Fruit fly (Drosophila melanogaster) whole organism, embryonic: ENCODE data around the gene inaE.

Experiments
- Ada2b ChIP-seq: fragments of 200-800 bp; sonication (Bioruptor generic); IDR thresholded peaks from 2 replicates; pipeline ENCODE4 v1.3.6; 2022; ENCODE audit warnings: missing biosample characterization, missing genetic modification characterization
- C15 ChIP-seq: fragments of 200-800 bp; sonication (Bioruptor generic); IDR thresholded peaks from 3 replicates; pipeline ENCODE4 v1.3.6; 2022; ENCODE audit warnings: missing biosample characterization, missing genetic modification characterization
- CG10321 ChIP-seq: fragments of 200-800 bp; sonication (Bioruptor generic); IDR thresholded peaks from 2 replicates; pipeline ENCODE4 v1.3.6; 2022; ENCODE audit warnings: missing biosample characterization, missing genetic modification characterization
- CG10979 ChIP-seq: fragments of 200-800 bp; sonication (Bioruptor generic); optimal IDR thresholded peaks from 2 replicates; lab custom pipeline; 2018; ENCODE audit warnings: missing biosample characterization, mild to moderate bottlenecking, missing genetic modification characterization, moderate library complexity
- CG11085 ChIP-seq: fragments of 200-800 bp; sonication (Bioruptor generic); IDR thresholded peaks from 2 replicates; pipeline ENCODE4 v1.3.6; 2022; ENCODE audit warnings: missing biosample characterization, missing genetic modification characterization
- CG1233 ChIP-seq: fragments of 200-800 bp; sonication (Bioruptor generic); optimal IDR thresholded peaks from 4 replicates; lab custom pipeline; 2018; ENCODE audit warnings: missing biosample characterization, mild to moderate bottlenecking, missing genetic modification characterization
- CG12659 ChIP-seq: fragments of 200-800 bp; sonication (Bioruptor generic); optimal IDR thresholded peaks from 3 replicates; lab custom pipeline; 2017; ENCODE audit warnings: mild to moderate bottlenecking, missing biosample characterization, missing genetic modification reagents, missing genetic modification characterization
- CG13424 ChIP-seq: fragments of 200-800 bp; sonication (Bioruptor generic); optimal IDR thresholded peaks from 2 replicates; lab custom pipeline; 2019; ENCODE audit warnings: missing biosample characterization, mild to moderate bottlenecking, missing genetic modification characterization, moderate library complexity
- CG13894 ChIP-seq: fragments of 200-800 bp; sonication (Bioruptor generic); optimal IDR thresholded peaks from 3 replicates; lab custom pipeline; 2018; ENCODE audit warnings: missing biosample characterization, mild to moderate bottlenecking, missing genetic modification characterization, moderate library complexity
- CG14014 ChIP-seq: fragments of 200-800 bp; sonication (Bioruptor generic); IDR thresholded peaks from 2 replicates; pipeline ENCODE4 v1.3.6; 2022; ENCODE audit warnings: missing biosample characterization, missing genetic modification characterization
- CG16863 ChIP-seq: fragments of 200-800 bp; sonication (Bioruptor generic); optimal IDR thresholded peaks from 3 replicates; lab custom pipeline; 2016; ENCODE audit warnings: missing biosample characterization, missing genetic modification characterization
- CG17359 ChIP-seq: fragments of 200-800 bp; sonication (Bioruptor generic); optimal IDR thresholded peaks from 3 replicates; lab custom pipeline; 2018; ENCODE audit warnings: missing biosample characterization, mild to moderate bottlenecking, missing genetic modification characterization, moderate library complexity
- CG18599 ChIP-seq: fragments of 200-800 bp; sonication (Bioruptor generic); optimal IDR thresholded peaks from 3 replicates; lab custom pipeline; 2017; ENCODE audit warnings: missing biosample characterization, missing genetic modification characterization, mild to moderate bottlenecking, moderate library complexity, missing genetic modification reagents
- CG2889 ChIP-seq: fragments of 200-800 bp; sonication (Bioruptor generic); IDR thresholded peaks from 3 replicates; pipeline ENCODE4 v1.3.6; 2022; ENCODE audit warnings: missing biosample characterization, missing genetic modification characterization
- CG31388 ChIP-seq: fragments of 200-800 bp; sonication (Bioruptor generic); optimal IDR thresholded peaks from 2 replicates; lab custom pipeline; 2016; ENCODE audit warnings: missing biosample characterization, missing genetic modification characterization
- CG5245 ChIP-seq: fragments of 200-800 bp; sonication (Bioruptor generic); optimal IDR thresholded peaks from 3 replicates; lab custom pipeline; 2016; ENCODE audit warnings: missing biosample characterization, missing genetic modification characterization
- CG7745 ChIP-seq: fragments of 200-800 bp; sonication (Bioruptor generic); optimal IDR thresholded peaks from 2 replicates; lab custom pipeline; 2018; ENCODE audit warnings: missing biosample characterization, mild to moderate bottlenecking, missing genetic modification characterization, moderate library complexity
- CG7928 ChIP-seq: fragments of 200-800 bp; sonication (Bioruptor generic); optimal IDR thresholded peaks from 2 replicates; lab custom pipeline; 2017; ENCODE audit warnings: missing biosample characterization, mild to moderate bottlenecking, missing genetic modification characterization
- CG9437 ChIP-seq: fragments of 200-800 bp; sonication (Bioruptor generic); optimal IDR thresholded peaks from 2 replicates; lab custom pipeline; 2018; ENCODE audit warnings: missing biosample characterization, mild to moderate bottlenecking, missing genetic modification characterization
- D19A ChIP-seq: fragments of 200-800 bp; optimal IDR thresholded peaks from 3 replicates; lab custom pipeline; 2019; ENCODE audit warnings: missing biosample characterization, mild to moderate bottlenecking, missing genetic modification characterization, moderate library complexity
- Dip2 ChIP-seq: fragments of 200-800 bp; sonication (Bioruptor generic); IDR thresholded peaks from 2 replicates; pipeline ENCODE4 v1.3.6; 2022; ENCODE audit warnings: missing biosample characterization, missing genetic modification characterization
- ERR ChIP-seq: fragments of 200-800 bp; sonication (Bioruptor generic); optimal IDR thresholded peaks from 2 replicates; lab custom pipeline; 2016; ENCODE audit warnings: missing biosample characterization, missing genetic modification characterization
- Fer1 ChIP-seq: fragments of 200-800 bp; sonication (Bioruptor generic); optimal IDR thresholded peaks from 2 replicates; lab custom pipeline; 2017; ENCODE audit warnings: missing biosample characterization, mild to moderate bottlenecking, missing genetic modification characterization
- GATAe ChIP-seq: fragments of 200-800 bp; sonication (Bioruptor generic); conservative IDR thresholded peaks from 2 replicates; pipeline ENCODE4 v1.3.6; 2022; ENCODE audit warnings: missing biosample characterization, missing genetic modification characterization
- HLH3B ChIP-seq: fragments of 200-800 bp; sonication (Bioruptor generic); IDR thresholded peaks from 2 replicates; pipeline ENCODE4 v1.3.6; 2022; ENCODE audit warnings: missing biosample characterization, missing genetic modification characterization
- Hand ChIP-seq: fragments of 200-800 bp; sonication (Bioruptor generic); optimal IDR thresholded peaks from 2 replicates; lab custom pipeline; 2017; ENCODE audit warnings: mild to moderate bottlenecking, missing biosample characterization, missing genetic modification reagents, missing genetic modification characterization
- Hr51 ChIP-seq, 2 experiments: fragments of 200-800 bp; sonication (Bioruptor generic); optimal IDR thresholded peaks; 2 replicates in 1 of 2; 3 replicates in 1 of 2; lab custom pipeline; 2016 to 2018; ENCODE audit warnings: missing biosample characterization in 2 of 2, missing genetic modification characterization in 2 of 2, mild to moderate bottlenecking in 1 of 2, moderate library complexity in 1 of 2
- Hsf ChIP-seq: fragments of 200-800 bp; sonication (Bioruptor generic); optimal IDR thresholded peaks from 3 replicates; lab custom pipeline; 2016; ENCODE audit warnings: missing biosample characterization, missing genetic modification characterization
- Mad ChIP-seq: fragments of 200-800 bp; sonication (Bioruptor generic); optimal IDR thresholded peaks from 2 replicates; lab custom pipeline; 2016; ENCODE audit warnings: missing biosample characterization, missing genetic modification characterization
- Meics ChIP-seq: fragments of 200-800 bp; sonication (Bioruptor generic); optimal IDR thresholded peaks from 2 replicates; lab custom pipeline; 2017; ENCODE audit warnings: missing biosample characterization, mild to moderate bottlenecking, missing genetic modification characterization
- NfI ChIP-seq: fragments of 200-800 bp; sonication (Bioruptor generic); optimal IDR thresholded peaks from 3 replicates; lab custom pipeline; 2018; ENCODE audit warnings: missing biosample characterization, mild to moderate bottlenecking, missing genetic modification characterization, moderate library complexity
- Rfx ChIP-seq: fragments of 200-800 bp; sonication (Bioruptor generic); IDR thresholded peaks from 2 replicates; pipeline ENCODE4 v1.3.6; 2022; ENCODE audit warnings: missing biosample characterization, missing genetic modification characterization
- abd-A ChIP-seq: fragments of 200-800 bp; sonication (Bioruptor generic); optimal IDR thresholded peaks from 3 replicates; lab custom pipeline; 2019; ENCODE audit warnings: missing biosample characterization, mild to moderate bottlenecking, missing genetic modification characterization, moderate library complexity
- aop ChIP-seq: fragments of 200-800 bp; sonication (Bioruptor generic); IDR thresholded peaks from 2 replicates; pipeline ENCODE4 v1.3.6; 2022; ENCODE audit warnings: missing biosample characterization, missing genetic modification characterization
- ap ChIP-seq: fragments of 200-800 bp; sonication (Bioruptor generic); IDR thresholded peaks from 2 replicates; pipeline ENCODE4 v1.3.6; 2022; ENCODE audit warnings: missing biosample characterization, missing genetic modification characterization
- az2 ChIP-seq: fragments of 200-800 bp; sonication (Bioruptor generic); optimal IDR thresholded peaks from 3 replicates; lab custom pipeline; 2016; ENCODE audit warnings: missing biosample characterization, missing genetic modification characterization
- bab2 ChIP-seq: fragments of 200-800 bp; sonication (Bioruptor generic); optimal IDR thresholded peaks from 2 replicates; lab custom pipeline; 2016; ENCODE audit warnings: missing biosample characterization, missing genetic modification characterization
- bsh ChIP-seq, 2 experiments: fragments of 200-800 bp; sonication (Bioruptor generic); optimal IDR thresholded peaks; 2 replicates each; lab custom pipeline; 2017 to 2018; ENCODE audit warnings: mild to moderate bottlenecking in 2 of 2, missing biosample characterization in 2 of 2, missing genetic modification characterization in 2 of 2, moderate library complexity in 1 of 2
- cas ChIP-seq: fragments of 200-800 bp; sonication (Bioruptor generic); IDR thresholded peaks from 2 replicates; pipeline ENCODE4 v1.3.6; 2022; ENCODE audit warnings: missing biosample characterization, missing genetic modification characterization
- crc ChIP-seq: fragments of 200-800 bp; sonication (Bioruptor generic); optimal IDR thresholded peaks from 2 replicates; lab custom pipeline; 2016; ENCODE audit warnings: missing biosample characterization, missing genetic modification characterization
- croc ChIP-seq: fragments of 200-800 bp; sonication (Bioruptor generic); conservative IDR thresholded peaks from 3 replicates; pipeline ENCODE4 v1.3.6; 2022; ENCODE audit warnings: missing biosample characterization, missing genetic modification characterization
- exex ChIP-seq: fragments of 200-800 bp; sonication (Bioruptor generic); optimal IDR thresholded peaks from 4 replicates; lab custom pipeline; 2018; ENCODE audit warnings: missing biosample characterization, mild to moderate bottlenecking, missing genetic modification characterization, moderate library complexity
- fd102C ChIP-seq: fragments of 200-800 bp; sonication (Bioruptor generic); optimal IDR thresholded peaks from 2 replicates; lab custom pipeline; 2018; ENCODE audit warnings: missing biosample characterization, mild to moderate bottlenecking, missing genetic modification characterization, moderate library complexity
- h ChIP-seq: fragments of >200 bp; optimal IDR thresholded peaks from 2 replicates; lab custom pipeline; 2017
- lilli ChIP-seq: fragments of 200-800 bp; sonication (Bioruptor generic); optimal IDR thresholded peaks from 3 replicates; lab custom pipeline; 2016; ENCODE audit warnings: missing biosample characterization, missing genetic modification characterization
- odd ChIP-seq: fragments of 200-800 bp; sonication (Bioruptor generic); optimal IDR thresholded peaks from 2 replicates; lab custom pipeline; 2017; ENCODE audit warnings: missing biosample characterization, mild to moderate bottlenecking, missing genetic modification characterization
- repo ChIP-seq: fragments of 200-800 bp; sonication (Bioruptor generic); optimal IDR thresholded peaks from 2 replicates; lab custom pipeline; 2016; ENCODE audit warnings: missing biosample characterization, missing genetic modification characterization
- row ChIP-seq: fragments of 200-800 bp; sonication (Bioruptor generic); IDR thresholded peaks from 3 replicates; pipeline ENCODE4 v1.3.6; 2022; ENCODE audit warnings: missing biosample characterization, missing genetic modification characterization
- sc ChIP-seq, 3 experiments: fragments of >200 bp in 2 of 3; fragments of 200-800 bp in 1 of 3; sonication (Bioruptor generic) in 1 of 3; optimal IDR thresholded peaks; 2 replicates in 2 of 3; 3 replicates in 1 of 3; lab custom pipeline; 2017; ENCODE audit warnings: mild to moderate bottlenecking in 1 of 3, missing biosample characterization in 1 of 3, missing genetic modification characterization in 1 of 3, missing genetic modification reagents in 1 of 3
- toy ChIP-seq: fragments of 200-800 bp; sonication (Bioruptor generic); IDR thresholded peaks from 2 replicates; pipeline ENCODE4 v1.3.6; 2022; ENCODE audit warnings: missing biosample characterization, missing genetic modification characterization
- wek ChIP-seq: fragments of 200-800 bp; sonication (Bioruptor generic); optimal IDR thresholded peaks from 3 replicates; lab custom pipeline; 2018; ENCODE audit warnings: missing biosample characterization, mild to moderate bottlenecking, missing genetic modification characterization, moderate library complexity

Gene inaE

DNA sequence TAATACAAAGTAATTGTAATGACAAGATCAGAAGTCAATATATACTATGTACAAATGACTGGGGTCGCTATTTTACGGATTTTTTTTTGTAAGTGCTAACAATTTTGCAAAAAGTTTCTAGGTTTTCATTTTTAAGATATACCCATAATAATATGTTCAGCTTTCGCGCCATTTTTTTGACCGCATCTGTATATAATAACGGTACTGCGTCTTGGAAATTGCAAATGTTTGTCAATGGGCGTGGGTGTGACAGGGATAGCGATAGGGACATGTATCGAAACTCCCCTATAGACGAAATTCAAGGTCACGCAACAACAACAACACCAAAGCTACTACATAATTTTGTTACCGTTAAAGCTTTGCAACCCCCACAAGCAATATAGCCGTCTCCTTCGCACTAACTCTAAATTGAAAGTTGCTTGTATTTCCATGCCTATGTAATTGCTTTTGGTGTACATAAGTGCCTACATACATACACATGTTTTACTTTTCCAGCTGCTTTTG lies 30.9 kb upstream of the inaE start (continued):
- TF ChIP-seq CG7745 (tag; lab: Kevin White, UChicago) (no peak), CG16863 (GFP tag; lab: Kevin White, UChicago) (no peak), Rfx (GFP tag; lab: Robert Waterston, UW) (no peak), CG18599 (GFP tag; lab: Kevin White, UChicago) (peak; percentile 15), aop (GFP tag; lab: Robert Waterston, UW) (no peak), Fer1 (GFP tag; lab: Kevin White, UChicago) (peak; percentile 19), CG10321 (GFP tag; lab: Robert Waterston, UW) (peak; percentile 90), CG31388 (GFP tag; lab: Kevin White, UChicago) (no peak), toy (no peak), crc (GFP tag; lab: Kevin White, UChicago) (no peak), bab2 (GFP tag; lab: Kevin White, UChicago) (no peak), odd (GFP tag; lab: Kevin White, UChicago) (no peak), cas (GFP tag; lab: Robert Waterston, UW) (no peak), CG14014 (GFP tag; lab: Robert Waterston, UW) (0 out of 2 replicates have a peak, but pooled peaks have one; percentile 25), CG7928 (GFP tag; lab: Kevin White, UChicago) (no peak), HLH3B (no peak), wek (GFP tag; lab: Kevin White, UChicago) (no peak), CG10979 (tag; lab: Kevin White, UChicago) (no peak), Hand (no peak), GATAe (GFP tag; lab: Robert Waterston, UW) (no peak), Hsf (no peak), CG1233 (no peak), CG2889 (GFP tag; lab: Robert Waterston, UW) (no peak), D19A (tag; lab: Kevin White, UChicago) (no peak), sc (optimal IDR thresholded peaks at IDR 0.05; lab: Kevin White, UChicago) (no peak), sc (GFP tag; optimal IDR thresholded peaks at IDR 0.05; lab: Kevin White, UChicago) (no peak), CG9437 (GFP tag; lab: Kevin White, UChicago) (no peak), CG13894 (tag; lab: Kevin White, UChicago) (peak; percentile 4), Meics (peak; percentile 38), exex (tag; lab: Kevin White, UChicago) (peak; percentile 3), bsh (GFP tag; optimal IDR thresholded peaks at IDR 0.05; lab: Kevin White, UChicago) (no peak), CG13424 (no peak), NfI (GFP tag; lab: Kevin White, UChicago) (no peak), CG5245 (GFP tag; lab: Kevin White, UChicago) (no peak), croc (GFP tag; lab: Robert Waterston, UW) (no peak), CG11085 (no peak), repo (GFP tag; lab: Kevin White, UChicago) (no peak), fd102C (no peak), abd-A (tag; lab: Kevin White, UChicago) (peak; percentile 71), C15 (no peak), CG12659 (GFP tag; lab: Kevin White, UChicago) (no peak), ERR (GFP tag; lab: Kevin White, UChicago) (peak; percentile 74), Mad (GFP tag; lab: Kevin White, UChicago) (no peak), row (GFP tag; lab: Robert Waterston, UW) (0 out of 3 replicates have a peak, but pooled peaks have one; percentile 18), h (lab: Kevin White, UChicago) (no peak), az2 (no peak), lilli (GFP tag; lab: Kevin White, UChicago) (peak; percentile 29), CG17359 (tag; lab: Kevin White, UChicago) (no peak), Ada2b (GFP tag; lab: Robert Waterston, UW) (no peak), Dip2 (no peak), ap (GFP tag; lab: Robert Waterston, UW) (no peak), Hr51 (GFP tag; optimal IDR thresholded peaks at IDR 0.05; lab: Kevin White, UChicago) (peak in 1 of 2 experiments; percentile 0)
